Worm (Caenorhabditis elegans): ENCODE measurements around the gene F58D12.3.

Gene F58D12.3

ce11 chrV:14023074-14023473, 34.6 kb upstream of the F58D12.3 start, which contains the start of gene T08G5.15:
T08G5.15 (minus strand) TSS chrV:14023174.
- TF ChIP-seq aha-1 (tag) = peak; percentile 7
- TF ChIP-seq ces-1 (GFP tag; optimal IDR thresholded peaks at IDR 0.05) = no peak
- TF ChIP-seq D1046.2 (GFP tag; IDR thresholded peaks at IDR 0.05) = no peak
- no peak for TF ChIP-seq cey-2 (tag; optimal IDR thresholded peaks at IDR 0.05; ENCODE audit: borderline replicate concordance, insufficient read depth)
- TF ChIP-seq nhr-77 (tag; optimal IDR thresholded peaks at IDR 0.05) = no peak

ce11 chrV:14026194-14026593, 31.4 kb upstream of the F58D12.3 start, which contains the start of gene T08G5.2:
T08G5.2 (minus strand) TSS chrV:14026294.
- TF ChIP-seq hif-1 (tag; optimal IDR thresholded peaks at IDR 0.05) = no peak
- TF ChIP-seq nhr-10 (tag; optimal IDR thresholded peaks at IDR 0.05) = no peak
- no peak for TF ChIP-seq F26F4.8 (GFP tag; conservative IDR thresholded peaks at IDR 0.05)
- no peak for TF ChIP-seq lim-7 (GFP tag; IDR thresholded peaks at IDR 0.05)
- TF ChIP-seq fkh-10 (GFP tag; optimal IDR thresholded peaks at IDR 0.05) = no peak
- TF ChIP-seq ama-1 (optimal IDR thresholded peaks at IDR 0.05) = no peak
- no peak for TF ChIP-seq arid-1 (GFP tag; conservative IDR thresholded peaks at IDR 0.05)
- no peak for TF ChIP-seq aha-1 (tag)
- no peak for TF ChIP-seq pqm-1 (tag; optimal IDR thresholded peaks at IDR 0.05)
- no peak for TF ChIP-seq nhr-76 (tag; optimal IDR thresholded peaks at IDR 0.05)
- no peak for TF ChIP-seq hlh-30 (tag; optimal IDR thresholded peaks at IDR 0.05; ENCODE audit: insufficient read depth)
- TF ChIP-seq daf-16 (GFP tag; optimal IDR thresholded peaks at IDR 0.05) = no peak
- no peak for TF ChIP-seq daf-16 (tag; optimal IDR thresholded peaks at IDR 0.05)
- no peak for TF ChIP-seq ctbp-1 (GFP tag; IDR thresholded peaks at IDR 0.05)
- no peak for TF ChIP-seq mxl-2 (GFP tag; conservative IDR thresholded peaks at IDR 0.05)
- no peak for TF ChIP-seq zip-11 (GFP tag; IDR thresholded peaks at IDR 0.05)
- TF ChIP-seq T26A8.4 (GFP tag; IDR thresholded peaks at IDR 0.05) = no peak
- no peak for TF ChIP-seq unc-39 (tag; optimal IDR thresholded peaks at IDR 0.05)
- TF ChIP-seq lin-1 (GFP tag; IDR thresholded peaks at IDR 0.05) = no peak

ce11 chrV:14027384-14027783, 30.3 kb upstream of the F58D12.3 start, which contains the start of gene T08G5.3:
T08G5.3 (minus strand) TSS chrV:14027484.
- TF ChIP-seq F49E8.2 (tag; optimal IDR thresholded peaks at IDR 0.05; ENCODE audit: borderline replicate concordance) = no peak
- no peak for TF ChIP-seq F10B5.3 (tag; optimal IDR thresholded peaks at IDR 0.05)
- no peak for TF ChIP-seq ztf-7 (tag; optimal IDR thresholded peaks at IDR 0.05)
- no peak for TF ChIP-seq unc-62 (GFP tag; optimal IDR thresholded peaks at IDR 0.05 in 1 of 2)
- no peak for TF ChIP-seq unc-62 (tag; optimal IDR thresholded peaks at IDR 0.05)
- no peak for TF ChIP-seq lir-3 (tag; optimal IDR thresholded peaks at IDR 0.05)
- TF ChIP-seq spr-1 (tag; optimal IDR thresholded peaks at IDR 0.05) = no peak
- TF ChIP-seq hlh-30 (tag; optimal IDR thresholded peaks at IDR 0.05; ENCODE audit: insufficient read depth) = no peak

ce11 chrV:14028256-14028743, 29.3 kb upstream of the F58D12.3 start:
- TF ChIP-seq zip-11 (GFP tag; IDR thresholded peaks at IDR 0.05) (no peak), ZK337.2 (GFP tag; IDR thresholded peaks at IDR 0.05) (no peak), T26A8.4 (GFP tag; IDR thresholded peaks at IDR 0.05) (peak; percentile 94), ceh-62 (tag; optimal IDR thresholded peaks at IDR 0.05) (no peak), unc-130 (GFP tag; optimal IDR thresholded peaks at IDR 0.05) (peak; percentile 38), daf-12 (tag; optimal IDR thresholded peaks at IDR 0.05) (no peak), ceh-20 (GFP tag; IDR thresholded peaks at IDR 0.05) (0 out of 2 replicates have a peak, but pooled peaks have one; percentile 34), lin-29 (GFP tag; IDR thresholded peaks at IDR 0.05) (no peak), fkh-10 (GFP tag; optimal IDR thresholded peaks at IDR 0.05) (no peak), daf-8 (GFP tag; IDR thresholded peaks at IDR 0.05) (no peak), F44E2.7 (GFP tag; IDR thresholded peaks at IDR 0.05) (0 out of 2 replicates have a peak, but pooled peaks have one; percentile 33), duxl-1 (tag; optimal IDR thresholded peaks at IDR 0.05; ENCODE audit: poor library complexity) (peak; percentile 89), ZK546.5 (tag; optimal IDR thresholded peaks at IDR 0.05) (no peak), R02D3.7 (tag; optimal IDR thresholded peaks at IDR 0.05) (no peak), nhr-10 (tag; optimal IDR thresholded peaks at IDR 0.05) (no peak), nhr-237 (tag; optimal IDR thresholded peaks at IDR 0.05) (no peak), dpl-1 (GFP tag; optimal IDR thresholded peaks at IDR 0.05) (no peak), ztf-11 (tag; optimal IDR thresholded peaks at IDR 0.05) (no peak), saeg-2 (GFP tag; IDR thresholded peaks at IDR 0.05) (no peak), spr-3 (GFP tag; optimal IDR thresholded peaks at IDR 0.05) (peak; percentile 51), lin-38 (GFP tag; IDR thresholded peaks at IDR 0.05) (peak; percentile 79), nhr-6 (tag; optimal IDR thresholded peaks at IDR 0.05) (no peak), unc-62 (GFP tag; optimal IDR thresholded peaks at IDR 0.05 in 1 of 2) (no peak), unc-62 (tag; optimal IDR thresholded peaks at IDR 0.05) (no peak)
